Fruit fly (Drosophila melanogaster): ENCODE data around the gene tut.

The tut gene

dm6 chr3L:8180464-8181137, 29.9 kb downstream of the tut start, which contains the start of the genes mthl7 and Uxs (continued):
- TF ChIP-seq sens (GFP tag) (peak; percentile 81), Sin3A (optimal IDR thresholded peaks at IDR 0.05) (no peak), CG1647 (GFP tag; optimal IDR thresholded peaks at IDR 0.05) (no peak)

- no peak for TF ChIP-seq pros (GFP tag; optimal IDR thresholded peaks at IDR 0.05)
- peak; percentile 64; the same call in 1 of the 3 replicates for TF ChIP-seq ci (GFP tag; IDR thresholded peaks at IDR 0.05)
- peak; percentile 12 for TF ChIP-seq CG9727 (GFP tag; optimal IDR thresholded peaks at IDR 0.05)
- no peak for TF ChIP-seq CG3838 (GFP tag; optimal IDR thresholded peaks at IDR 0.05)
- peak; percentile 27 for TF ChIP-seq CG4424 (GFP tag; optimal IDR thresholded peaks at IDR 0.05)
- TF ChIP-seq Tbp (GFP tag; optimal IDR thresholded peaks at IDR 0.05) = no peak
- TF ChIP-seq zf30C (GFP tag; optimal IDR thresholded peaks at IDR 0.05) = no peak
- no peak for TF ChIP-seq Stat92E (GFP tag; optimal IDR thresholded peaks at IDR 0.05)
- no peak for TF ChIP-seq Trl (optimal IDR thresholded peaks at IDR 0.05)
- no peak for TF ChIP-seq Trl (GFP tag; optimal IDR thresholded peaks at IDR 0.05)
- no peak for TF ChIP-seq crc (GFP tag; optimal IDR thresholded peaks at IDR 0.05)
- no peak for TF ChIP-seq CG31441 (GFP tag; IDR thresholded peaks at IDR 0.05)
- peak; percentile 88 for TF ChIP-seq CG6791 (GFP tag; IDR thresholded peaks at IDR 0.05; ENCODE audit: partially characterized antibody)
- 0 out of 2 replicates have a peak, but pooled peaks have one; percentile 25 for TF ChIP-seq chm (GFP tag; IDR thresholded peaks at IDR 0.05)
- no peak for TF ChIP-seq hkb (optimal IDR thresholded peaks at IDR 0.05)
- 0 out of 2 replicates have a peak, but pooled peaks have one; percentile 26 for TF ChIP-seq hkb (GFP tag; IDR thresholded peaks at IDR 0.05)
- no peak for TF ChIP-seq sr (GFP tag; IDR thresholded peaks at IDR 0.05)
- no peak for TF ChIP-seq NFAT (GFP tag; IDR thresholded peaks at IDR 0.05)
- TF ChIP-seq CG14014 (GFP tag; IDR thresholded peaks at IDR 0.05) = peak; percentile 56; the same call in 1 of the 2 replicates
- TF ChIP-seq CG15514 (GFP tag; optimal IDR thresholded peaks at IDR 0.05) = peak; percentile 39
- no peak for TF ChIP-seq nom (GFP tag; optimal IDR thresholded peaks at IDR 0.05)
- TF ChIP-seq maf-S (GFP tag; optimal IDR thresholded peaks at IDR 0.05) = no peak
- TF ChIP-seq sna (GFP tag; IDR thresholded peaks at IDR 0.05; ENCODE audit: partially characterized antibody) = peak; percentile 75
- TF ChIP-seq HmgD (GFP tag; optimal IDR thresholded peaks at IDR 0.05) = no peak
- no peak for TF ChIP-seq CG4328 (GFP tag; optimal IDR thresholded peaks at IDR 0.05)
- TF ChIP-seq CG6683 (GFP tag; optimal IDR thresholded peaks at IDR 0.05) = no peak
- TF ChIP-seq org-1 (GFP tag; optimal IDR thresholded peaks at IDR 0.05) = no peak
- TF ChIP-seq sqz (GFP tag; optimal IDR thresholded peaks at IDR 0.05) = no peak
- no peak for TF ChIP-seq Dip2 (GFP tag; IDR thresholded peaks at IDR 0.05)
- TF ChIP-seq CG16813 (GFP tag; IDR thresholded peaks at IDR 0.05; ENCODE audit: partially characterized antibody) = peak; percentile 82
- no peak for TF ChIP-seq CG33557 (GFP tag; optimal IDR thresholded peaks at IDR 0.05)
- TF ChIP-seq cad (GFP tag; optimal IDR thresholded peaks at IDR 0.05) = no peak
- TF ChIP-seq Oaz (GFP tag; IDR thresholded peaks at IDR 0.05) = no peak
- TF ChIP-seq sim (GFP tag; IDR thresholded peaks at IDR 0.05) = no peak
- no peak for TF ChIP-seq CG16779 (GFP tag; IDR thresholded peaks at IDR 0.05)
- TF ChIP-seq CG8765 (GFP tag; IDR thresholded peaks at IDR 0.05) = no peak
- TF ChIP-seq Rfx (GFP tag; IDR thresholded peaks at IDR 0.05) = no peak
- no peak for TF ChIP-seq CG9876 (GFP tag; optimal IDR thresholded peaks at IDR 0.05)
- no peak for TF ChIP-seq z (GFP tag; IDR thresholded peaks at IDR 0.05)
- peak; percentile 38 for TF ChIP-seq mam (GFP tag; optimal IDR thresholded peaks at IDR 0.05)
- TF ChIP-seq Ets65A (GFP tag) = peak; percentile 90
- TF ChIP-seq Rx (GFP tag; IDR thresholded peaks at IDR 0.05) = peak; percentile 55; the same call in 1 of the 2 replicates
- TF ChIP-seq CG7357 (GFP tag; IDR thresholded peaks at IDR 0.05) = no peak
- TF ChIP-seq CG1529 (GFP tag; optimal IDR thresholded peaks at IDR 0.05) = no peak
- TF ChIP-seq HLHmδ (GFP tag; optimal IDR thresholded peaks at IDR 0.05) = no peak
- no peak for TF ChIP-seq CG33213 (GFP tag; optimal IDR thresholded peaks at IDR 0.05)
Observed at dm6 chr3L:8177795-8178564, 32.6 kb downstream of the tut start, which contains the start of gene Nmt. Gene Nmt (minus strand): TSS chr3L:8178429.

All from whole organism, embryonic.